Worm (Caenorhabditis elegans) whole organism, young adult: Measurements from ENCODE around the gene klp-11.
A peak's percentile ranks its signal among the peaks of the same experiment; 100 is the strongest.

Source experiments
- B0019.2 ChIP-seq: fragments of 200-800 bp; sonication (Bioruptor generic); conservative IDR thresholded peaks from 2 replicates; pipeline ENCODE4 v1.3.6; 2022; ENCODE audit warnings: missing genetic modification reagents, missing genetic modification characterization, missing compliant biosample characterization
- B0261.1 ChIP-seq: sonication (generic microtip); optimal IDR thresholded peaks from 2 replicates; lab custom pipeline; 2016; ENCODE audit warnings: mild to moderate bottlenecking, missing genetic modification characterization, moderate library complexity, missing compliant biosample characterization
- B0336.3 ChIP-seq: fragments of 200-800 bp; sonication (Bioruptor generic); IDR thresholded peaks from 2 replicates; pipeline ENCODE4 v1.3.6; 2022; ENCODE audit warnings: missing genetic modification characterization, missing compliant biosample characterization
- C06A6.2 ChIP-seq: fragments of 200-800 bp; sonication (Bioruptor generic); conservative IDR thresholded peaks from 2 replicates; pipeline ENCODE4 v1.3.6; 2022; ENCODE audit warnings: missing genetic modification characterization, missing compliant biosample characterization
- D2030.7 ChIP-seq: fragments of 200-800 bp; sonication (Bioruptor generic); IDR thresholded peaks from 2 replicates; pipeline ENCODE4 v1.3.6; 2022; ENCODE audit warnings: missing genetic modification reagents, missing genetic modification characterization, missing compliant biosample characterization
- F23B12.7 ChIP-seq: sonication (generic microtip); optimal IDR thresholded peaks from 2 replicates; lab custom pipeline; 2017; ENCODE audit warnings: missing genetic modification characterization, mild to moderate bottlenecking, missing compliant biosample characterization, antibody characterized with exemption, moderate library complexity; ENCODE audit not compliant: insufficient read depth
- F37B4.10 ChIP-seq: fragments of 200-800 bp; sonication (Bioruptor generic); IDR thresholded peaks from 2 replicates; pipeline ENCODE4 v1.3.6; 2022; ENCODE audit warnings: missing genetic modification characterization, missing compliant biosample characterization
- F57A8.1 ChIP-seq: fragments of 200-800 bp; sonication (Bioruptor generic); optimal IDR thresholded peaks from 2 replicates; lab custom pipeline; 2018; ENCODE audit warnings: mild to moderate bottlenecking, missing genetic modification characterization, moderate library complexity, missing compliant biosample characterization
- T07F8.4 ChIP-seq: sonication (generic microtip); optimal IDR thresholded peaks from 2 replicates; lab custom pipeline; 2016; ENCODE audit warnings: mild to moderate bottlenecking, missing genetic modification characterization, moderate library complexity, missing compliant biosample characterization
- Y53G8AR.9 ChIP-seq: fragments of 200-800 bp; sonication (Bioruptor generic); conservative IDR thresholded peaks from 2 replicates; pipeline ENCODE4 v1.3.6; 2022; ENCODE audit warnings: missing genetic modification reagents, missing genetic modification characterization, missing compliant biosample characterization
- Y67H2A.10 ChIP-seq: fragments of 200-800 bp; sonication (Bioruptor generic); conservative IDR thresholded peaks from 2 replicates; pipeline ENCODE4 v1.3.6; 2022; ENCODE audit warnings: missing genetic modification reagents, missing genetic modification characterization, missing compliant biosample characterization
- ZK185.1 ChIP-seq: sonication (generic microtip); optimal IDR thresholded peaks from 2 replicates; lab custom pipeline; 2016; ENCODE audit warnings: mild to moderate bottlenecking, missing genetic modification characterization, missing compliant biosample characterization; ENCODE audit not compliant: poor library complexity, severe bottlenecking
- ama-1 ChIP-seq, 3 experiments: fragments of 150-350 bp in 1 of 3; sonication (generic microtip) in 2 of 3; optimal IDR thresholded peaks; 2 replicates each; lab custom pipeline; 2014 to 2018; ENCODE audit warnings: missing biosample characterization in 2 of 3, missing genetic modification characterization in 2 of 3, missing genetic modification reagents in 2 of 3
- aptf-2 ChIP-seq: fragments of 200-800 bp; sonication (Bioruptor generic); conservative IDR thresholded peaks from 2 replicates; pipeline ENCODE4 v1.3.6; 2022; ENCODE audit warnings: missing genetic modification reagents, missing genetic modification characterization, missing compliant biosample characterization
- attf-3 ChIP-seq: fragments of 200-800 bp; sonication (Bioruptor generic); conservative IDR thresholded peaks from 2 replicates; pipeline ENCODE4 v1.3.6; 2022; ENCODE audit warnings: missing genetic modification reagents, missing genetic modification characterization, missing compliant biosample characterization
- attf-5 ChIP-seq: fragments of 200-800 bp; sonication (Bioruptor generic); optimal IDR thresholded peaks from 2 replicates; lab custom pipeline; 2018; ENCODE audit warnings: mild to moderate bottlenecking, missing genetic modification characterization, missing compliant biosample characterization
- bed-1 ChIP-seq: fragments of 200-800 bp; sonication (Bioruptor generic); IDR thresholded peaks from 2 replicates; pipeline ENCODE4 v1.3.6; 2022; ENCODE audit warnings: missing genetic modification reagents, missing genetic modification characterization, missing compliant biosample characterization
- die-1 ChIP-seq: sonication (generic microtip); optimal IDR thresholded peaks from 2 replicates; lab custom pipeline; 2016; ENCODE audit warnings: missing genotype, mild to moderate bottlenecking, missing genetic modification characterization, missing compliant biosample characterization
- efl-1 ChIP-seq: fragments of 150-350 bp; optimal IDR thresholded peaks from 2 replicates; lab custom pipeline; 2014; ENCODE audit warnings: missing biosample characterization, missing genetic modification reagents, missing genetic modification characterization
- egl-44 ChIP-seq: fragments of 200-800 bp; sonication (Bioruptor generic); IDR thresholded peaks from 2 replicates; pipeline ENCODE4 v1.3.6; 2022; ENCODE audit warnings: missing genetic modification reagents, missing genetic modification characterization, missing compliant biosample characterization
- fkh-3 ChIP-seq: sonication (generic microtip); optimal IDR thresholded peaks from 2 replicates; lab custom pipeline; 2016; ENCODE audit warnings: mild to moderate bottlenecking, missing genetic modification characterization, missing compliant biosample characterization
- gei-17 ChIP-seq: fragments of 200-800 bp; sonication (Bioruptor generic); optimal IDR thresholded peaks from 2 replicates; lab custom pipeline; 2018; ENCODE audit warnings: mild to moderate bottlenecking, missing genetic modification characterization, missing compliant biosample characterization
- hmg-1.2 ChIP-seq: fragments of 200-800 bp; sonication (Bioruptor generic); IDR thresholded peaks from 2 replicates; pipeline ENCODE4 v1.3.6; 2022; ENCODE audit warnings: missing genetic modification reagents, missing genetic modification characterization, missing compliant biosample characterization
- lag-1 ChIP-seq: fragments of 200-800 bp; sonication (Bioruptor generic); IDR thresholded peaks from 2 replicates; pipeline ENCODE4 v1.3.6; 2022; ENCODE audit warnings: missing genetic modification reagents, missing genetic modification characterization, missing compliant biosample characterization
- lin-40 ChIP-seq: sonication (generic microtip); optimal IDR thresholded peaks from 2 replicates; lab custom pipeline; 2016; ENCODE audit warnings: missing genetic modification characterization, mild to moderate bottlenecking, missing compliant biosample characterization, missing genotype, missing genetic modification reagents
- lir-1 ChIP-seq: fragments of 200-800 bp; sonication (Bioruptor generic); conservative IDR thresholded peaks from 2 replicates; pipeline ENCODE4 v1.3.6; 2022; ENCODE audit warnings: missing genetic modification reagents, missing genetic modification characterization, missing compliant biosample characterization
- madf-6 ChIP-seq: fragments of 200-800 bp; sonication (Bioruptor generic); IDR thresholded peaks from 2 replicates; pipeline ENCODE4 v1.3.6; 2022; ENCODE audit warnings: missing genetic modification reagents, missing genetic modification characterization, missing compliant biosample characterization
- mcd-1 ChIP-seq: fragments of 200-800 bp; sonication (Bioruptor generic); IDR thresholded peaks from 2 replicates; pipeline ENCODE4 v1.3.6; 2022; ENCODE audit warnings: missing genetic modification reagents, missing genetic modification characterization, missing compliant biosample characterization
- mel-28 ChIP-seq: sonication (generic microtip); optimal IDR thresholded peaks from 2 replicates; lab custom pipeline; 2016; ENCODE audit warnings: borderline replicate concordance, mild to moderate bottlenecking, missing genetic modification characterization, missing compliant biosample characterization
- mes-4 ChIP-seq: sonication (generic microtip); optimal IDR thresholded peaks from 2 replicates; lab custom pipeline; 2016; ENCODE audit warnings: missing genotype, missing genetic modification characterization, missing compliant biosample characterization
- nfya-1 ChIP-seq: sonication (generic microtip); optimal IDR thresholded peaks from 2 replicates; lab custom pipeline; 2017; ENCODE audit warnings: antibody characterized with exemption, missing compliant biosample characterization, missing genetic modification characterization, borderline replicate concordance; ENCODE audit not compliant: insufficient read depth
- pbrm-1 ChIP-seq: fragments of 200-800 bp; sonication (Bioruptor generic); IDR thresholded peaks from 2 replicates; pipeline ENCODE4 v1.3.6; 2022; ENCODE audit warnings: missing genetic modification reagents, missing genetic modification characterization, missing compliant biosample characterization
- rec-8 ChIP-seq, 2 experiments: sonication (generic microtip); optimal IDR thresholded peaks; 2 replicates each; lab custom pipeline; 2016; ENCODE audit warnings: mild to moderate bottlenecking in 2 of 2, missing genetic modification characterization in 2 of 2, missing genetic modification reagents in 2 of 2, missing genotype in 2 of 2, missing biosample characterization in 1 of 2, missing compliant biosample characterization in 1 of 2, moderate library complexity in 1 of 2
- sdz-38 ChIP-seq: sonication (generic microtip); optimal IDR thresholded peaks from 2 replicates; lab custom pipeline; 2016; ENCODE audit warnings: missing genotype, missing genetic modification characterization, missing compliant biosample characterization
- snpc-1.1 ChIP-seq: sonication (generic microtip); optimal IDR thresholded peaks from 2 replicates; lab custom pipeline; 2017; ENCODE audit warnings: missing genetic modification characterization, mild to moderate bottlenecking, missing compliant biosample characterization, antibody characterized with exemption, moderate library complexity, missing genotype, missing genetic modification reagents; ENCODE audit not compliant: insufficient read depth
- snpc-1.3 ChIP-seq: sonication (generic microtip); optimal IDR thresholded peaks from 2 replicates; lab custom pipeline; 2017; ENCODE audit warnings: missing genetic modification characterization, mild to moderate bottlenecking, missing compliant biosample characterization, antibody characterized with exemption, moderate library complexity, missing genotype, missing genetic modification reagents; ENCODE audit not compliant: insufficient read depth
- unc-62 ChIP-seq: fragments of 150-350 bp; optimal IDR thresholded peaks from 2 replicates; lab custom pipeline; 2014; ENCODE audit warnings: missing biosample characterization, missing genetic modification reagents, missing genetic modification characterization
- zfh-2 ChIP-seq: fragments of 200-800 bp; sonication (Bioruptor generic); conservative IDR thresholded peaks from 2 replicates; pipeline ENCODE4 v1.3.6; 2022; ENCODE audit warnings: missing genetic modification reagents, missing genetic modification characterization, missing compliant biosample characterization
- ztf-18 ChIP-seq: sonication (generic microtip); optimal IDR thresholded peaks from 2 replicates; lab custom pipeline; 2016; ENCODE audit warnings: missing genotype, mild to moderate bottlenecking, missing genetic modification characterization, missing compliant biosample characterization
- ztf-25 ChIP-seq: fragments of 200-800 bp; sonication (Bioruptor generic); IDR thresholded peaks from 2 replicates; pipeline ENCODE4 v1.3.6; 2022; ENCODE audit warnings: missing genetic modification reagents, missing genetic modification characterization, missing compliant biosample characterization
- ztf-3 ChIP-seq: fragments of 200-800 bp; sonication (Bioruptor generic); optimal IDR thresholded peaks from 2 replicates; lab custom pipeline; 2018; ENCODE audit warnings: mild to moderate bottlenecking, missing genetic modification characterization, missing compliant biosample characterization
- ztf-6 ChIP-seq: fragments of 200-800 bp; sonication (Bioruptor generic); IDR thresholded peaks from 2 replicates; pipeline ENCODE4 v1.3.6; 2022; ENCODE audit warnings: missing genetic modification reagents, missing genetic modification characterization, missing compliant biosample characterization

klp-11 gene

ce11 chrIV:8745591-8746302, 16.1 kb downstream of the klp-11 start, which contains the start of the genes F20C5.7 and parg-1:
F20C5.7 (minus strand) TSS chrIV:8745691.
parg-1 (plus strand) TSS chrIV:8746252.
- no peak for TF ChIP-seq F57A8.1 (GFP tag; lab: Kevin White, UChicago)
- TF ChIP-seq die-1 = no peak
- TF ChIP-seq zfh-2 (GFP tag; lab: Robert Waterston, UW) = no peak
- 0 out of 2 replicates have a peak, but pooled peaks have one; percentile 14 for TF ChIP-seq Y53G8AR.9 (GFP tag; lab: Robert Waterston, UW)
- no peak for TF ChIP-seq B0019.2 (GFP tag; lab: Robert Waterston, UW)
- no peak for TF ChIP-seq mel-28 (tag; lab: Kevin White, UChicago)
- no peak for TF ChIP-seq F23B12.7 (tag; lab: Kevin White, UChicago)
- TF ChIP-seq unc-62 (GFP tag; lab: Kevin White, UChicago) = no peak

- TF ChIP-seq ztf-25 (GFP tag; lab: Robert Waterston, UW) = no peak
- TF ChIP-seq snpc-1.3 = peak; percentile 34
- TF ChIP-seq T07F8.4 (tag; lab: Kevin White, UChicago) = no peak
- TF ChIP-seq Y67H2A.10 (GFP tag; lab: Robert Waterston, UW) = no peak
- no peak for TF ChIP-seq F37B4.10 (GFP tag; lab: Robert Waterston, UW)
- no peak for TF ChIP-seq rec-8 (tag; optimal IDR thresholded peaks at IDR 0.05; lab: Kevin White, UChicago)
- peak; percentile 96 for TF ChIP-seq ztf-18
- no peak for TF ChIP-seq B0261.1
- peak; percentile 27; the same call in 1 of the 2 replicates for TF ChIP-seq D2030.7
- TF ChIP-seq gei-17 (GFP tag; lab: Kevin White, UChicago) = no peak
- no peak for TF ChIP-seq mes-4 (tag; lab: Kevin White, UChicago)
- no peak for TF ChIP-seq lir-1
- TF ChIP-seq ama-1 (optimal IDR thresholded peaks at IDR 0.05; lab: Kevin White, UChicago) = no peak
- no peak for TF ChIP-seq ama-1 (GFP tag; optimal IDR thresholded peaks at IDR 0.05; lab: Kevin White, UChicago)
- peak; percentile 75 for TF ChIP-seq mcd-1
- TF ChIP-seq pbrm-1 (GFP tag; lab: Robert Waterston, UW) = 0 out of 2 replicates have a peak, but pooled peaks have one; percentile 64
- TF ChIP-seq mel-28 (tag; lab: Kevin White, UChicago) = no peak
- 0 out of 2 replicates have a peak, but pooled peaks have one; percentile 41 for TF ChIP-seq attf-3 (GFP tag; lab: Robert Waterston, UW)
- TF ChIP-seq madf-6 (GFP tag; lab: Robert Waterston, UW) = peak; percentile 69
- TF ChIP-seq attf-5 (GFP tag; lab: Kevin White, UChicago) = peak; percentile 90
- TF ChIP-seq sdz-38 (tag; lab: Kevin White, UChicago) = no peak
- no peak for TF ChIP-seq lin-40 (tag; lab: Kevin White, UChicago)
- TF ChIP-seq snpc-1.1 (tag; lab: Kevin White, UChicago) = no peak
- peak; percentile 24 for TF ChIP-seq unc-62 (GFP tag; lab: Kevin White, UChicago)
- TF ChIP-seq efl-1 (GFP tag; lab: Kevin White, UChicago) = peak; percentile 37
- no peak for TF ChIP-seq egl-44 (GFP tag; lab: Robert Waterston, UW)
- TF ChIP-seq ZK185.1 (tag; lab: Kevin White, UChicago) = peak; percentile 63
- TF ChIP-seq lag-1 (GFP tag; lab: Robert Waterston, UW) = no peak
- TF ChIP-seq nfya-1 (tag; lab: Kevin White, UChicago) = no peak
- TF ChIP-seq C06A6.2 (GFP tag; lab: Robert Waterston, UW) = no peak
- peak; percentile 71; the same call in 1 of the 2 replicates for TF ChIP-seq B0336.3
- no peak for TF ChIP-seq bed-1 (GFP tag; lab: Robert Waterston, UW)
- no peak for TF ChIP-seq fkh-3 (tag; lab: Kevin White, UChicago)
- no peak for TF ChIP-seq ztf-3
- TF ChIP-seq aptf-2 (GFP tag; lab: Robert Waterston, UW) = no peak
- no peak for TF ChIP-seq ztf-6 (GFP tag; lab: Robert Waterston, UW)
- TF ChIP-seq hmg-1.2 (GFP tag; lab: Robert Waterston, UW) = peak; percentile 52
These were observed 18.1 kb downstream of the klp-11 start, which contains the start of gene F21D5.7 for ce11 chrIV:8743654-8744332. F21D5.7 (minus strand) TSS chrIV:8743704.
